Fruit fly (Drosophila melanogaster): ENCODE data around the gene Sry-delta.

Sry-delta gene

dm6 chr3R:29997607-29998236, 45.4 kb upstream of the Sry-delta start, which contains the start of the genes CG15525 and CG11504 (continued):
- TF ChIP-seq Dip2 (GFP tag; IDR thresholded peaks at IDR 0.05): no peak
- TF ChIP-seq CG18011 (GFP tag; optimal IDR thresholded peaks at IDR 0.05): no peak
- TF ChIP-seq CG30020 (tag; optimal IDR thresholded peaks at IDR 0.05): peak; percentile 58
- TF ChIP-seq CG8924 (tag; optimal IDR thresholded peaks at IDR 0.05): peak; percentile 57
- no peak for TF ChIP-seq CG6765 (GFP tag; optimal IDR thresholded peaks at IDR 0.05)
- TF ChIP-seq p53 (GFP tag; optimal IDR thresholded peaks at IDR 0.05): no peak
- no peak for TF ChIP-seq CG2199 (GFP tag; IDR thresholded peaks at IDR 0.05)
- no peak for TF ChIP-seq Hmx (GFP tag; optimal IDR thresholded peaks at IDR 0.05)
- peak; percentile 50 for TF ChIP-seq grau (tag; optimal IDR thresholded peaks at IDR 0.05)
- TF ChIP-seq CG18764 (GFP tag; optimal IDR thresholded peaks at IDR 0.05): peak; percentile 19
- TF ChIP-seq al (GFP tag; IDR thresholded peaks at IDR 0.05): peak; percentile 50
- peak; percentile 24; the same call in 1 of the 2 replicates for TF ChIP-seq CG4730 (GFP tag; IDR thresholded peaks at IDR 0.05)
- TF ChIP-seq CG8765 (GFP tag; IDR thresholded peaks at IDR 0.05): no peak
- TF ChIP-seq HHEX (GFP tag; optimal IDR thresholded peaks at IDR 0.05): no peak
- TF ChIP-seq lilli (GFP tag; optimal IDR thresholded peaks at IDR 0.05): peak; percentile 68
- no peak for TF ChIP-seq B-H1 (GFP tag; IDR thresholded peaks at IDR 0.05)
- peak; percentile 73 for TF ChIP-seq CG32772 (GFP tag; IDR thresholded peaks at IDR 0.05)
- peak; percentile 56 for TF ChIP-seq tx (GFP tag; optimal IDR thresholded peaks at IDR 0.05)
- 0 out of 2 replicates have a peak, but pooled peaks have one; percentile 36 for TF ChIP-seq Rx (GFP tag; IDR thresholded peaks at IDR 0.05)
- TF ChIP-seq Sry-β (GFP tag; optimal IDR thresholded peaks at IDR 0.05): no peak
- peak; percentile 75 for TF ChIP-seq CG2120 (GFP tag; optimal IDR thresholded peaks at IDR 0.05)
- TF ChIP-seq gt (GFP tag; IDR thresholded peaks at IDR 0.05): no peak
- TF ChIP-seq CG6813 (GFP tag; optimal IDR thresholded peaks at IDR 0.05): no peak
- no peak for TF ChIP-seq Neu2 (GFP tag; optimal IDR thresholded peaks at IDR 0.05; ENCODE audit: borderline replicate concordance)
- peak; percentile 79 for TF ChIP-seq CG15479 (GFP tag; optimal IDR thresholded peaks at IDR 0.05)
- peak; percentile 61 for TF ChIP-seq Hsf (GFP tag; optimal IDR thresholded peaks at IDR 0.05)
- TF ChIP-seq CG6689 (GFP tag; IDR thresholded peaks at IDR 0.05): peak; percentile 53; the same call in 1 of the 2 replicates
- no peak for TF ChIP-seq lov (optimal IDR thresholded peaks at IDR 0.05)
- no peak for TF ChIP-seq lov (GFP tag; IDR thresholded peaks at IDR 0.05)
- no peak for TF ChIP-seq CG10274 (GFP tag; optimal IDR thresholded peaks at IDR 0.05)
- TF ChIP-seq Six4 (GFP tag; optimal IDR thresholded peaks at IDR 0.05): no peak
- no peak for TF ChIP-seq sens-2 (GFP tag; IDR thresholded peaks at IDR 0.05)
- TF ChIP-seq tio (GFP tag; optimal IDR thresholded peaks at IDR 0.05): no peak
- TF ChIP-seq br (optimal IDR thresholded peaks at IDR 0.05): no peak
- no peak for TF ChIP-seq Atf3 (GFP tag; optimal IDR thresholded peaks at IDR 0.05)
- TF ChIP-seq Sox102F (GFP tag; optimal IDR thresholded peaks at IDR 0.05): no peak
- no peak for TF ChIP-seq dmrt99B (tag; optimal IDR thresholded peaks at IDR 0.05)
- TF ChIP-seq CG2889 (GFP tag; IDR thresholded peaks at IDR 0.05): no peak
- no peak for TF ChIP-seq rib (GFP tag; IDR thresholded peaks at IDR 0.05)
- TF ChIP-seq wor (GFP tag; IDR thresholded peaks at IDR 0.05): no peak
- TF ChIP-seq CG13296 (GFP tag; optimal IDR thresholded peaks at IDR 0.05): no peak
- peak; percentile 51 for TF ChIP-seq shn (GFP tag; optimal IDR thresholded peaks at IDR 0.05)
- TF ChIP-seq CG7271 (tag; optimal IDR thresholded peaks at IDR 0.05): no peak
- no peak for TF ChIP-seq abd-A (tag; optimal IDR thresholded peaks at IDR 0.05)
- TF ChIP-seq Hand (GFP tag; optimal IDR thresholded peaks at IDR 0.05): no peak
- TF ChIP-seq CG11560 (tag; IDR thresholded peaks at IDR 0.05): peak; percentile 59; the same call in 2 of the 3 replicates
- TF ChIP-seq exex (tag; optimal IDR thresholded peaks at IDR 0.05): no peak
- TF ChIP-seq CG3838 (GFP tag; optimal IDR thresholded peaks at IDR 0.05): peak; percentile 40
- peak; percentile 8; the same call in 1 of the 2 replicates for TF ChIP-seq cas (GFP tag; IDR thresholded peaks at IDR 0.05)
- no peak for TF ChIP-seq CG6254 (GFP tag; optimal IDR thresholded peaks at IDR 0.05)
- TF ChIP-seq CG14667 (GFP tag; IDR thresholded peaks at IDR 0.05): peak; percentile 31; the same call in 1 of the 2 replicates
